Fruit fly (Drosophila melanogaster): Measurements from ENCODE around the gene CG1529.

dm6 chrX:21080335-21080734, 48.6 kb upstream of the CG1529 start:
- TF ChIP-seq CG11762 (GFP tag; optimal IDR thresholded peaks at IDR 0.05; ENCODE audit: insufficient read depth) (no peak), Smox (GFP tag; optimal IDR thresholded peaks at IDR 0.05) (no peak), OdsH (GFP tag; optimal IDR thresholded peaks at IDR 0.05) (no peak), CG6808 (GFP tag; optimal IDR thresholded peaks at IDR 0.05) (no peak), Gug (GFP tag; IDR thresholded peaks at IDR 0.05) (no peak), Sox15 (GFP tag; optimal IDR thresholded peaks at IDR 0.05) (no peak), fd85E (GFP tag; optimal IDR thresholded peaks at IDR 0.05) (no peak), CG11294 (GFP tag; IDR thresholded peaks at IDR 0.05) (no peak), Lpt (GFP tag; optimal IDR thresholded peaks at IDR 0.05) (no peak), CG1621 (tag; optimal IDR thresholded peaks at IDR 0.05) (no peak), cyc (GFP tag; optimal IDR thresholded peaks at IDR 0.05) (no peak), salr (GFP tag; optimal IDR thresholded peaks at IDR 0.05) (no peak)
